Fruit fly (Drosophila melanogaster) whole organism, larva: ENCODE data around the gene dbe.

Experiments
- noc ChIP-seq: fragments of 200-800 bp; sonication (Bioruptor generic); optimal IDR thresholded peaks from 3 replicates; lab custom pipeline; 2019; ENCODE audit warnings: missing biosample characterization, mild to moderate bottlenecking, missing genetic modification characterization, moderate library complexity

dbe gene

dm6 chr2L:869497-870040, at the start of gene dbe:
Gene dbe, minus strand, starts transcription at chr2L:869857.
- no peak for TF ChIP-seq noc

- TF ChIP-seq noc = no peak
These were observed 49.1 kb upstream of the dbe start for dm6 chr2L:918738-919137.

- TF ChIP-seq noc = no peak
These were observed 44.3 kb upstream of the dbe start, which contains the start of gene GluRIIC for dm6 chr2L:913850-914391. Gene GluRIIC, plus strand, starts transcription at chr2L:914086.

dm6 chr2L:903748-904147, 34.1 kb upstream of the dbe start:
- TF ChIP-seq noc = no peak

- TF ChIP-seq noc = no peak
These were observed 28.7 kb upstream of the dbe start, which contains the start of gene Lsp1beta for dm6 chr2L:898316-898715. Gene Lsp1beta, plus strand, starts transcription at chr2L:898500.

- TF ChIP-seq noc = no peak
These were observed 27.5 kb upstream of the dbe start for dm6 chr2L:897124-897523.

dm6 chr2L:895448-895847, 25.8 kb upstream of the dbe start:
- no peak for TF ChIP-seq noc

- no peak for TF ChIP-seq noc
These were observed 23.5 kb upstream of the dbe start for dm6 chr2L:893171-893570.

- no peak for TF ChIP-seq noc
These were observed 22.8 kb upstream of the dbe start for dm6 chr2L:892461-892860.

dm6 chr2L:889799-890198, 20.1 kb upstream of the dbe start:
- TF ChIP-seq noc = no peak

- no peak for TF ChIP-seq noc
These were observed 18.1 kb upstream of the dbe start for dm6 chr2L:887788-888187.

- TF ChIP-seq noc = no peak
These were observed 17.1 kb upstream of the dbe start for dm6 chr2L:886743-887142.

dm6 chr2L:884970-885369, 15.3 kb upstream of the dbe start, which contains the start of gene CG15824:
Gene CG15824, minus strand, starts transcription at chr2L:885141.
- no peak for TF ChIP-seq noc

dm6 chr2L:877002-877401, 7.3 kb upstream of the dbe start, which contains the start of gene ninaA:
Gene ninaA, plus strand, starts transcription at chr2L:877302.
- TF ChIP-seq noc = no peak

- TF ChIP-seq noc = no peak
These were observed 4.3 kb upstream of the dbe start for dm6 chr2L:873724-874504.

dm6 chr2L:871419-871846, 1.8 kb upstream of the dbe start:
- TF ChIP-seq noc = no peak

dm6 chr2L:870749-871418, 1.2 kb upstream of the dbe start:
- no peak for TF ChIP-seq noc
